Worm (Caenorhabditis elegans) whole organism, L4 larva: Measurements from ENCODE around the gene M05D6.1.

ENCODE experiments used
- F10B5.3 ChIP-seq: sonication (generic microtip); optimal IDR thresholded peaks from 2 replicates; lab custom pipeline; 2016; ENCODE audit warnings: mild to moderate bottlenecking, missing genetic modification characterization, missing compliant biosample characterization
- R02D3.7 ChIP-seq: fragments of 150-350 bp; sonication (generic microtip); optimal IDR thresholded peaks from 3 replicates; lab custom pipeline; 2014; ENCODE audit warnings: missing biosample characterization, missing genetic modification characterization
- aly-2 ChIP-seq: sonication (generic microtip); optimal IDR thresholded peaks from 2 replicates; lab custom pipeline; 2018; ENCODE audit warnings: missing biosample characterization, missing genetic modification characterization
- ceh-20 ChIP-seq: fragments of 200-800 bp; sonication (Bioruptor generic); IDR thresholded peaks from 2 replicates; pipeline ENCODE4 v1.3.6; 2022; ENCODE audit warnings: missing genetic modification reagents, missing genetic modification characterization, missing compliant biosample characterization
- daf-16 ChIP-seq, 3 experiments: sonication (generic microtip); optimal IDR thresholded peaks; 2 replicates each; lab custom pipeline; 2016 to 2017; ENCODE audit warnings: missing genetic modification characterization in 3 of 3, missing genetic modification reagents in 3 of 3, mild to moderate bottlenecking in 2 of 3, missing compliant biosample characterization in 2 of 3, missing biosample characterization in 1 of 3, moderate library complexity in 1 of 3
- egl-27 ChIP-seq: sonication (generic microtip); optimal IDR thresholded peaks from 3 replicates; lab custom pipeline; 2017; ENCODE audit warnings: missing biosample characterization, missing genetic modification reagents, missing genetic modification characterization
- lin-13 ChIP-seq: fragments of 150-350 bp; optimal IDR thresholded peaks from 2 replicates; lab custom pipeline; 2014; ENCODE audit warnings: missing biosample characterization, missing genetic modification reagents, missing genetic modification characterization
- lsy-2 ChIP-seq, 2 experiments: fragments of 150-350 bp in 1 of 2; sonication (generic microtip) in 1 of 2; optimal IDR thresholded peaks; 2 replicates each; lab custom pipeline; 2014 to 2017; ENCODE audit warnings: missing biosample characterization in 2 of 2, missing genetic modification characterization in 2 of 2
- mdl-1 ChIP-seq, 2 experiments: fragments of 150-350 bp in 1 of 2; sonication (generic microtip) in 1 of 2; optimal IDR thresholded peaks; 2 replicates each; lab custom pipeline; 2014 to 2017; ENCODE audit warnings: missing biosample characterization in 2 of 2, missing genetic modification characterization in 2 of 2
- nhr-111 ChIP-seq: fragments of 200-800 bp; sonication (Bioruptor generic); optimal IDR thresholded peaks from 2 replicates; lab custom pipeline; 2018; ENCODE audit warnings: mild to moderate bottlenecking, missing genetic modification characterization, missing compliant biosample characterization
- nhr-48 ChIP-seq: sonication (generic microtip); optimal IDR thresholded peaks from 2 replicates; lab custom pipeline; 2016; ENCODE audit warnings: mild to moderate bottlenecking, missing genetic modification characterization, missing compliant biosample characterization
- nhr-6 ChIP-seq: fragments of 150-350 bp; optimal IDR thresholded peaks from 2 replicates; lab custom pipeline; 2014; ENCODE audit warnings: missing biosample characterization, missing genetic modification characterization
- set-16 ChIP-seq: fragments of 200-800 bp; sonication (Bioruptor generic); IDR thresholded peaks from 2 replicates; pipeline ENCODE4 v1.3.6; 2022; ENCODE audit warnings: missing genetic modification reagents, missing genetic modification characterization, missing compliant biosample characterization
- ztf-11 ChIP-seq: fragments of 150-350 bp; optimal IDR thresholded peaks from 2 replicates; lab custom pipeline; 2014; ENCODE audit warnings: missing biosample characterization, missing genetic modification characterization

DNA sequence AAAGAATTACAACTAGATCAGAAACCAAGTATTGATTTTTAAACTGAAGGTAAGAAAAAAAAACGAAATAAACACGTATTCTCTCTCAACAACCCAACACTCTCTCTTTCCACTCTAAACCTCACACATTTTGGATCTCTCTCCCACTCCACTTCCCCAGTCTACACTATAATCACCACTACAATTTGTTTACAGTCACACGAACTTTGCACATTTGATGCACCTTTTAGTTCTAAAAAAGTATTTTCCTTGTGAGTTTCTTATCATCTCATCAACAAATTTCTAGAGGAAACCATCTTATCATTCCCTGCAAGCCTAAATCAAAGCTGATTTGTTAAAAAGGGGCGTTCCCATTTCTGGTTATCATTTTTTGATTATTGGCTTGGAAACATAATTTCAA, 9.3 kb upstream of the M05D6.1 start:
- TF ChIP-seq ceh-20 (GFP tag; lab: Robert Waterston, UW) (no peak), aly-2 (tag; lab: Kevin White, UChicago) (no peak), daf-16 (GFP tag; optimal IDR thresholded peaks at IDR 0.05; lab: Kevin White, UChicago) (peak in 1 of 2 experiments; percentile 77), daf-16 (tag; optimal IDR thresholded peaks at IDR 0.05; lab: Kevin White, UChicago) (peak; percentile 98), nhr-48 (tag; lab: Kevin White, UChicago) (peak; percentile 73), lsy-2 (tag; optimal IDR thresholded peaks at IDR 0.05; lab: Kevin White, UChicago) (peak in 1 of 2 experiments; percentile 51), set-16 (GFP tag; lab: Robert Waterston, UW) (no peak), F10B5.3 (tag; lab: Kevin White, UChicago) (no peak), nhr-6 (tag; lab: Kevin White, UChicago) (no peak), egl-27 (tag; lab: Kevin White, UChicago) (no peak), mdl-1 (tag; optimal IDR thresholded peaks at IDR 0.05; lab: Kevin White, UChicago) (no peak), nhr-111 (GFP tag; lab: Kevin White, UChicago) (no peak), lin-13 (GFP tag; lab: Kevin White, UChicago) (peak; percentile 41), R02D3.7 (tag; lab: Kevin White, UChicago) (no peak), ztf-11 (no peak)
